Fruit fly (Drosophila melanogaster) whole organism, adult: Measurements from ENCODE around the gene Cpr100A.

ENCODE experiments used
- CG12768 ChIP-seq: fragments of 200-800 bp; sonication (Bioruptor generic); optimal IDR thresholded peaks from 2 replicates; lab custom pipeline; 2017; ENCODE audit warnings: missing biosample characterization, missing genetic modification characterization, mild to moderate bottlenecking, moderate library complexity, missing genetic modification reagents
- CG33017 ChIP-seq: fragments of 200-800 bp; sonication (Bioruptor generic); optimal IDR thresholded peaks from 2 replicates; lab custom pipeline; 2018; ENCODE audit warnings: missing biosample characterization, mild to moderate bottlenecking, missing genetic modification characterization, moderate library complexity
- CG7045 ChIP-seq: fragments of 200-800 bp; sonication (Bioruptor generic); optimal IDR thresholded peaks from 2 replicates; lab custom pipeline; 2017; ENCODE audit warnings: missing biosample characterization, mild to moderate bottlenecking, missing genetic modification characterization
- bab1 ChIP-seq: fragments of 200-800 bp; sonication (Bioruptor generic); optimal IDR thresholded peaks from 3 replicates; lab custom pipeline; 2019; ENCODE audit warnings: missing biosample characterization, mild to moderate bottlenecking, missing genetic modification characterization, moderate library complexity
- cnc ChIP-seq, 2 experiments: fragments of >200 bp; optimal IDR thresholded peaks; 2 replicates each; lab custom pipeline; 2017
- pad ChIP-seq: fragments of 200-800 bp; sonication (Bioruptor generic); optimal IDR thresholded peaks from 3 replicates; lab custom pipeline; 2017; ENCODE audit warnings: missing biosample characterization, missing genetic modification characterization, mild to moderate bottlenecking, moderate library complexity, missing genetic modification reagents

dm6 chr3R:30864465-30864864, 2.9 kb upstream of the Cpr100A start:
- no peak for TF ChIP-seq bab1
- TF ChIP-seq cnc (optimal IDR thresholded peaks at IDR 0.05; lab: Kevin White, UChicago) = no peak
- no peak for TF ChIP-seq pad (GFP tag; lab: Kevin White, UChicago)
- no peak for TF ChIP-seq CG12768
- no peak for TF ChIP-seq CG7045 (GFP tag; lab: Kevin White, UChicago)
- TF ChIP-seq CG33017 (tag; lab: Kevin White, UChicago) = no peak
